Worm (Caenorhabditis elegans) whole organism, mixed stage, embryonic: Measurements from ENCODE around the gene col-88.

ENCODE experiments used
- elt-1 ChIP-seq: sonication (generic microtip); optimal IDR thresholded peaks from 2 replicates; lab custom pipeline; 2017; ENCODE audit warnings: missing genetic modification characterization, mild to moderate bottlenecking, missing compliant biosample characterization, antibody characterized with exemption, moderate library complexity, borderline replicate concordance; ENCODE audit not compliant: insufficient read depth
- flh-1 ChIP-seq: fragments of 200-800 bp; sonication (Bioruptor generic); optimal IDR thresholded peaks from 2 replicates; lab custom pipeline; 2018; ENCODE audit warnings: mild to moderate bottlenecking, missing genetic modification characterization, moderate library complexity, missing compliant biosample characterization
- nhr-76 ChIP-seq: sonication (generic microtip); optimal IDR thresholded peaks from 2 replicates; lab custom pipeline; 2017; ENCODE audit warnings: missing biosample characterization, missing genetic modification characterization

DNA sequence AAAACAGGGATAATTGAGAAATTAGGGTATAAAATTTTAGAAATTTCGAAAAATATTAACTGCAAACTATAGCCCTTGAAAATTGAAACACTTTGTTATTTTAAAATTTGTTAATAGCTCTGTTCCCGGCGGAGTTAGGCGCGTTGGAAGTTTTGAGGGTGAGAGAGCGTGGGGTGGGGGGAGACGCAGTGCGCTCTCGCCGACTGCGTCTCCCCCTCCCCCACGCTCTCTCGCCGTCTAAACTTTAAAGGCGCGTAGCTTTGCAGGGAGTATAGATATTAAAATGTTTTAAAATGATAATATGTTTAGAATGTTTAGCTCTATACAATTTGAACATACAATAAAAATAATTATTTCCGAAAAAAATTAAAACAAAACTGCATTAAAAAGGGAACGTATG lies 7.6 kb upstream of the col-88 start:
- TF ChIP-seq nhr-76 (tag; lab: Kevin White, UChicago) (no peak), flh-1 (GFP tag; lab: Kevin White, UChicago) (no peak), elt-1 (tag; lab: Kevin White, UChicago) (no peak)
